Worm (Caenorhabditis elegans) whole organism, L4/young adult: ENCODE results near the gene irld-62.

Source experiments
- W03F9.2 ChIP-seq: fragments of 150-350 bp; optimal IDR thresholded peaks from 2 replicates; lab custom pipeline; 2014; ENCODE audit warnings: missing biosample characterization, missing genetic modification characterization
- dao-5 ChIP-seq: sonication (generic microtip); optimal IDR thresholded peaks from 2 replicates; lab custom pipeline; 2016; ENCODE audit warnings: missing genotype, missing genetic modification characterization, moderate library complexity, missing compliant biosample characterization

ce11 chrV:15354648-15355047 is 43.8 kb downstream of the irld-62 start, which contains the start of gene C29F3.7:
- TF ChIP-seq W03F9.2 (tag; lab: Kevin White, UChicago) (no peak), dao-5 (tag; lab: Kevin White, UChicago) (no peak)
